Worm (Caenorhabditis elegans) whole organism, L1 larva: Measurements from ENCODE around the gene egl-17.
A peak's percentile ranks its signal among the peaks of the same experiment; 100 is the strongest.

Experiments
- C04F5.9 ChIP-seq: sonication (generic microtip); optimal IDR thresholded peaks from 2 replicates; lab custom pipeline; 2016; ENCODE audit warnings: missing genetic modification characterization, missing compliant biosample characterization
- C34B4.2 ChIP-seq: sonication (generic microtip); optimal IDR thresholded peaks from 2 replicates; lab custom pipeline; 2017; ENCODE audit warnings: mild to moderate bottlenecking, missing genetic modification characterization, missing compliant biosample characterization
- F16B12.6 ChIP-seq: fragments of 150-350 bp; optimal IDR thresholded peaks from 2 replicates; lab custom pipeline; 2014; ENCODE audit warnings: missing biosample characterization, missing genetic modification characterization
- Y116A8C.19 ChIP-seq: sonication (generic microtip); optimal IDR thresholded peaks from 2 replicates; lab custom pipeline; 2016; ENCODE audit warnings: missing compliant biosample characterization, missing genetic modification characterization, borderline replicate concordance
- aha-1 ChIP-seq: fragments of 150-350 bp; optimal IDR thresholded peaks from 2 replicates; lab custom pipeline; 2014; ENCODE audit warnings: missing biosample characterization, missing genetic modification characterization
- ceh-82 ChIP-seq, 3 experiments: fragments of 150-350 bp in 1 of 3; sonication (generic microtip) in 2 of 3; optimal IDR thresholded peaks; 2 replicates each; lab custom pipeline; 2014 to 2017; ENCODE audit warnings: missing biosample characterization in 3 of 3, missing genetic modification characterization in 3 of 3
- ceh-88 ChIP-seq: fragments of 200-800 bp; sonication (Bioruptor generic); IDR thresholded peaks from 2 replicates; pipeline ENCODE4 v1.3.6; 2022; ENCODE audit warnings: missing genetic modification characterization, missing compliant biosample characterization
- ceh-90 ChIP-seq: sonication (generic microtip); optimal IDR thresholded peaks from 2 replicates; lab custom pipeline; 2016; ENCODE audit warnings: missing genetic modification characterization, missing compliant biosample characterization
- dpl-1 ChIP-seq, 3 experiments: fragments of 150-350 bp in 2 of 3; sonication (generic microtip) in 1 of 3; optimal IDR thresholded peaks; 2 replicates each; lab custom pipeline; 2014 to 2017; ENCODE audit warnings: missing biosample characterization in 3 of 3, missing genetic modification characterization in 3 of 3, missing genetic modification reagents in 3 of 3
- dsc-1 ChIP-seq: sonication (generic microtip); optimal IDR thresholded peaks from 2 replicates; lab custom pipeline; 2016; ENCODE audit warnings: mild to moderate bottlenecking, missing genetic modification characterization, missing compliant biosample characterization
- efl-1 ChIP-seq, 4 experiments: fragments of 150-350 bp; optimal IDR thresholded peaks in 3 of 4; peaks in 1 of 4; 1 replicate in 1 of 4; 2 replicates in 3 of 4; lab custom pipeline; 2014; ENCODE audit warnings: missing biosample characterization in 2 of 4, missing genetic modification characterization in 2 of 4, missing genetic modification reagents in 2 of 4
- egl-13 ChIP-seq: sonication (generic microtip); optimal IDR thresholded peaks from 2 replicates; lab custom pipeline; 2016; ENCODE audit warnings: missing genotype, missing genetic modification reagents, missing genetic modification characterization, missing compliant biosample characterization
- elt-2 ChIP-seq: sonication (generic microtip); optimal IDR thresholded peaks from 2 replicates; lab custom pipeline; 2016; ENCODE audit warnings: missing genetic modification characterization, mild to moderate bottlenecking, inconsistent platforms, missing compliant biosample characterization, missing genetic modification reagents
- elt-3 ChIP-seq, 6 experiments: fragments of 150-350 bp in 1 of 6; sonication (generic microtip); optimal IDR thresholded peaks; 2 replicates each; lab custom pipeline; 2017 to 2018; ENCODE audit warnings: missing biosample characterization in 6 of 6, missing genetic modification characterization in 6 of 6, inconsistent platforms in 1 of 6
- fkh-4 ChIP-seq: sonication (generic microtip); optimal IDR thresholded peaks from 2 replicates; lab custom pipeline; 2016; ENCODE audit warnings: missing compliant biosample characterization, missing genetic modification characterization, borderline replicate concordance
- fkh-8 ChIP-seq: sonication (generic microtip); optimal IDR thresholded peaks from 2 replicates; lab custom pipeline; 2016; ENCODE audit warnings: mild to moderate bottlenecking, missing genetic modification characterization, missing compliant biosample characterization
- fos-1 ChIP-seq: fragments of 150-350 bp; optimal IDR thresholded peaks from 2 replicates; lab custom pipeline; 2014; ENCODE audit warnings: missing biosample characterization, missing genetic modification characterization
- grh-1 ChIP-seq: fragments of 200-800 bp; sonication (Bioruptor generic); IDR thresholded peaks from 2 replicates; pipeline ENCODE4 v1.3.6; 2022; ENCODE audit warnings: missing genetic modification reagents, missing genetic modification characterization, missing compliant biosample characterization
- hlh-4 ChIP-seq: sonication (generic microtip); optimal IDR thresholded peaks from 2 replicates; lab custom pipeline; 2016; ENCODE audit warnings: mild to moderate bottlenecking, missing genetic modification characterization, missing compliant biosample characterization
- hpl-2 ChIP-seq: fragments of 150-350 bp; optimal IDR thresholded peaks from 2 replicates; lab custom pipeline; 2014; ENCODE audit warnings: missing biosample characterization, missing genetic modification reagents, missing genetic modification characterization
- irx-1 ChIP-seq: sonication (generic microtip); optimal IDR thresholded peaks from 2 replicates; lab custom pipeline; 2016; ENCODE audit warnings: missing genetic modification characterization, missing compliant biosample characterization
- lin-13 ChIP-seq: fragments of 150-350 bp; optimal IDR thresholded peaks from 2 replicates; lab custom pipeline; 2014; ENCODE audit warnings: missing biosample characterization, missing genetic modification reagents, missing genetic modification characterization
- lin-14 ChIP-seq: fragments of 200-800 bp; sonication (Bioruptor generic); optimal IDR thresholded peaks from 2 replicates; lab custom pipeline; 2018; ENCODE audit warnings: mild to moderate bottlenecking, missing genetic modification characterization, moderate library complexity, missing compliant biosample characterization
- lin-35 ChIP-seq, 2 experiments: fragments of 150-350 bp; optimal IDR thresholded peaks; 2 replicates each; lab custom pipeline; 2014; ENCODE audit warnings: missing biosample characterization in 2 of 2, missing genetic modification characterization in 2 of 2, missing genetic modification reagents in 2 of 2
- mab-9 ChIP-seq: fragments of 200-800 bp; sonication (Bioruptor generic); IDR thresholded peaks from 2 replicates; pipeline ENCODE4 v1.3.6; 2022; ENCODE audit warnings: missing genetic modification reagents, missing genetic modification characterization, missing compliant biosample characterization
- mdl-1 ChIP-seq, 2 experiments: fragments of 150-350 bp; optimal IDR thresholded peaks; 2 replicates each; lab custom pipeline; 2014 to 2017; ENCODE audit warnings: missing biosample characterization in 2 of 2, missing genetic modification characterization in 2 of 2, inconsistent platforms in 1 of 2
- nhr-20 ChIP-seq: sonication (generic microtip); optimal IDR thresholded peaks from 2 replicates; lab custom pipeline; 2016; ENCODE audit warnings: mild to moderate bottlenecking, missing genetic modification characterization, missing compliant biosample characterization
- nhr-28 ChIP-seq: fragments of 150-350 bp; optimal IDR thresholded peaks from 2 replicates; lab custom pipeline; 2014; ENCODE audit warnings: missing biosample characterization, missing genetic modification characterization
- nhr-47 ChIP-seq: sonication (generic microtip); optimal IDR thresholded peaks from 2 replicates; lab custom pipeline; 2016; ENCODE audit warnings: mild to moderate bottlenecking, missing genetic modification characterization, moderate library complexity, missing compliant biosample characterization
- nhr-77 ChIP-seq: fragments of 150-350 bp; optimal IDR thresholded peaks from 2 replicates; lab custom pipeline; 2014; ENCODE audit warnings: missing biosample characterization, missing genetic modification characterization
- nhr-84 ChIP-seq: sonication (generic microtip); optimal IDR thresholded peaks from 2 replicates; lab custom pipeline; 2017; ENCODE audit warnings: missing biosample characterization, missing genetic modification characterization
- nhr-85 ChIP-seq: sonication (generic microtip); peaks from one replicate; lab custom pipeline; 2016; ENCODE audit warnings: missing genetic modification characterization, inconsistent platforms, missing compliant biosample characterization
- pqm-1 ChIP-seq: sonication (generic microtip); optimal IDR thresholded peaks from 3 replicates; lab custom pipeline; 2017; ENCODE audit warnings: missing biosample characterization, missing genetic modification characterization
- rnt-1 ChIP-seq: sonication (generic microtip); optimal IDR thresholded peaks from 2 replicates; lab custom pipeline; 2016; ENCODE audit warnings: mild to moderate bottlenecking, missing genetic modification characterization, moderate library complexity, missing compliant biosample characterization
- snpc-4 ChIP-seq: fragments of 150-350 bp; optimal IDR thresholded peaks from 2 replicates; lab custom pipeline; 2014; ENCODE audit warnings: missing biosample characterization, missing genetic modification characterization
- snu-23 ChIP-seq: sonication (generic microtip); optimal IDR thresholded peaks from 2 replicates; lab custom pipeline; 2016; ENCODE audit warnings: missing genetic modification characterization, missing compliant biosample characterization
- unc-86 ChIP-seq: sonication (generic microtip); optimal IDR thresholded peaks from 2 replicates; lab custom pipeline; 2016; ENCODE audit warnings: missing genetic modification characterization, missing compliant biosample characterization
- zag-1 ChIP-seq: fragments of 150-350 bp; optimal IDR thresholded peaks from 2 replicates; lab custom pipeline; 2014; ENCODE audit warnings: missing biosample characterization, missing genetic modification characterization

egl-17 gene

DNA sequence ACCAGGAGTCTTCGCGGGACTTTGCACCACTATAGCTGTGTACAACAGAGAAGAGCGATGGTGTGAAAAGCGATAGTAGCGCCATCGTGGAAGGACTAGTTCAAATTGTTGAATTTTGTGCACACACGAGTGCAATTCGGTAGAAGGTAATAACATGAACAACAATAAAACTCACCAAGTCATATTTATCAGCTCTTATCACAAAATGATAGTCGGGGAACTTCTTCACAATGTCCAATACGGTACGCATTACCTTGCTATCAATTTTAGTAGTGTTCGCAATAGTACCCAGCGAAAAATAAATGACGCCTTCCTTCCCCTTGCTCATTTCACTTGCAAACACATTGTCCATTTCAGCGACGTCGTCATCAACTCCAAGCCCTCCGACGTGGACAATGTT, 38.2 kb downstream of the egl-17 start (continued):
- no peak for TF ChIP-seq hlh-4 (tag; lab: Kevin White, UChicago)

DNA sequence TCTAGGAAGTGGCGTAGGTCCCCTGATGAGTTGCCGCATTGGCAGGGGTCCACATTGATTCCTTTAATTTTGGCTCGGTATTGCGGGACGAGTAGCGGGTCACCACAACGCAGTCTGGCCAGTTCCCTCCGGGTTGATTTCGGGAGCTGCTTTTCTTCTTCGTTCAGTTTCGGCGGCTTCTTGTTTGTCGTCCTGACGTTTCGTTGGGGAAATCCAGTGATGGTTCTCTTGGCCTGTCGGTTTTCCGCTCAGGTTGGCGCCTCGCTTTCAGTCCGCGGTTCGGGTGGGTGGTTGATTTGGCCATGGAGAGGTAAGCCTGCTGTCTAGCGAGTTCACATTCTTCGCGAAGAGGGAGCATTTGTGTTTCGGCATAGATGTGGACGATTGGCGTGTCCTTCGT, 39.3 kb downstream of the egl-17 start:
- TF ChIP-seq nhr-85 (tag; lab: Kevin White, UChicago), result peak; percentile 23
- no peak for TF ChIP-seq ceh-90 (tag; lab: Kevin White, UChicago)

DNA sequence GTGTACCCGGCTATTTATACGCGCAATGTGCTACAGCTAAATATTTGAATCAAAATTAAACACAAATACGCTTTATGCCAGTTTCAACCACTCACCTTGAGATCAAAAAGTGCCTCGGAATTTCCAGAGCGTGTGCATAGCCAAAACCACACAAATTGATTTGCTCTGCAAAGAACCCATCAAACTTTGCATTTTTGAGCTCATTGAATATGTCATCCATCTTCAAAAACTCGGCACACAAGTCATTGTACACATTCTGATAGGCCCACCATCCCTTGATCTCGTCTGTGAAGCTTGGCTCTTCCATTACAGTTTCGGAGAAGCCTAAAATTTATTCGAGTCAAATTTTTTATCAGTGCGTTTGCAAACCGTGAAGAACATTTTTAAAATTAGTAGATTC, 39.9 kb downstream of the egl-17 start:
- TF ChIP-seq elt-3 (tag; optimal IDR thresholded peaks at IDR 0.05; lab: Kevin White, UChicago) (no peak), fkh-8 (tag; lab: Kevin White, UChicago) (no peak), aha-1 (no peak), ceh-90 (tag; lab: Kevin White, UChicago) (no peak)

DNA sequence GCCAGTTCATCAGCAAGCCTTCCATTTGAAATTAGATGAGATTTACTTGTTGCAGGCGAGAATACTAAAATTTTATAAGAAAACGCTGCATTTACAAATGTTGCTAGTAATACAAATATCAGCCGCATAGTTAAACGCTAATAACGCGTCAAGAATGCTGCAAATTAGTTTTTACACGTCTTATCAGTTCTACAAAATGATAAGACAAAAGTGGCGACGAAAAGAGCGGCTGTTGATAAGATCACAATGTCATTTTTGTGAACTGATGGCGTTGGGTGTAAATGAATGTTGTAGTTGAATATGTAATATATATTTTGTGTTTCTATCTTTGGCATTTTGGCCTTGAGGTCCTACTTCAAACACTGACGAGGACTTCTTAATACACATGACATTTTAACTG, 40.5 kb downstream of the egl-17 start, which contains the start of gene ugt-46:
Gene ugt-46 (minus strand): TSS at position 279 of the 400 bp plus-strand sequence.
- TF ChIP-seq nhr-77 (tag; lab: Kevin White, UChicago) (no peak), C34B4.2 (tag; lab: Kevin White, UChicago) (no peak), nhr-85 (tag; lab: Kevin White, UChicago) (peak; percentile 40), pqm-1 (tag; lab: Kevin White, UChicago) (no peak), lin-35 (GFP tag; optimal IDR thresholded peaks at IDR 0.05; lab: Kevin White, UChicago) (peak in 1 of 2 experiments; percentile 49), zag-1 (no peak), efl-1 (optimal IDR thresholded peaks at IDR 0.05; lab: Kevin White, UChicago) (no peak), efl-1 (GFP tag; optimal IDR thresholded peaks at IDR 0.05 in 1 of 2; lab: Kevin White, UChicago) (no peak), snu-23 (no peak), ceh-88 (GFP tag; lab: Robert Waterston, UW) (no peak), nhr-20 (tag; lab: Kevin White, UChicago) (peak; percentile 0), lin-14 (GFP tag; lab: Kevin White, UChicago) (peak; percentile 40), snpc-4 (tag; lab: Kevin White, UChicago) (no peak), ceh-90 (tag; lab: Kevin White, UChicago) (no peak), mdl-1 (tag; optimal IDR thresholded peaks at IDR 0.05; lab: Kevin White, UChicago) (no peak), dpl-1 (GFP tag; optimal IDR thresholded peaks at IDR 0.05; lab: Kevin White, UChicago) (no peak), fkh-4 (tag; lab: Kevin White, UChicago) (no peak), unc-86 (tag; lab: Kevin White, UChicago) (no peak), lin-13 (no peak), elt-3 (tag; optimal IDR thresholded peaks at IDR 0.05; lab: Kevin White, UChicago) (peak in 1 of 6 experiments; percentile 38), nhr-47 (tag; lab: Kevin White, UChicago) (no peak), F16B12.6 (tag; lab: Kevin White, UChicago) (no peak), dsc-1 (tag; lab: Kevin White, UChicago) (no peak), Y116A8C.19 (tag; lab: Kevin White, UChicago) (no peak), egl-13 (tag; lab: Kevin White, UChicago) (no peak), nhr-28 (tag; lab: Kevin White, UChicago) (no peak), grh-1 (no peak), C04F5.9 (no peak), ceh-82 (tag; optimal IDR thresholded peaks at IDR 0.05; lab: Kevin White, UChicago) (no peak), rnt-1 (tag; lab: Kevin White, UChicago) (no peak), fkh-8 (tag; lab: Kevin White, UChicago) (no peak), elt-2 (tag; lab: Kevin White, UChicago) (peak; percentile 86), hpl-2 (GFP tag; lab: Kevin White, UChicago) (no peak), fos-1 (tag; lab: Kevin White, UChicago) (no peak), irx-1 (tag; lab: Kevin White, UChicago) (no peak), nhr-84 (tag; lab: Kevin White, UChicago) (no peak), mab-9 (GFP tag; lab: Robert Waterston, UW) (no peak)
- TF ChIP-seq, all 84 proteins: peak for 6
